Worm (Caenorhabditis elegans) whole organism, L4 larva: Measurements from ENCODE around the gene har-1.

ENCODE experiments used
- F26F4.8 ChIP-seq: fragments of 200-800 bp; sonication (Bioruptor generic); conservative IDR thresholded peaks from 2 replicates; pipeline ENCODE4 v1.3.6; 2022; ENCODE audit warnings: missing genetic modification characterization, missing compliant biosample characterization
- F44E2.7 ChIP-seq: fragments of 200-800 bp; sonication (Bioruptor generic); IDR thresholded peaks from 2 replicates; pipeline ENCODE4 v2.1.2; 2022; ENCODE audit warnings: missing genetic modification characterization, missing compliant biosample characterization
- F49E8.2 ChIP-seq: sonication (generic microtip); optimal IDR thresholded peaks from 2 replicates; lab custom pipeline; 2016; ENCODE audit warnings: missing compliant biosample characterization, mild to moderate bottlenecking, missing genetic modification characterization, borderline replicate concordance
- T20F7.1 ChIP-seq: fragments of 200-800 bp; sonication (Bioruptor generic); optimal IDR thresholded peaks from 2 replicates; lab custom pipeline; 2018; ENCODE audit warnings: mild to moderate bottlenecking, missing genetic modification characterization, missing compliant biosample characterization
- Y105C5A.15 ChIP-seq: fragments of 200-800 bp; sonication (Bioruptor generic); IDR thresholded peaks from 2 replicates; pipeline ENCODE4 v1.3.6; 2022; ENCODE audit warnings: missing genetic modification characterization, missing compliant biosample characterization
- ceh-28 ChIP-seq: fragments of 150-350 bp; optimal IDR thresholded peaks from 2 replicates; lab custom pipeline; 2014; ENCODE audit warnings: missing biosample characterization, missing genetic modification reagents, missing genetic modification characterization
- ceh-44 ChIP-seq: fragments of 200-800 bp; sonication (Bioruptor generic); IDR thresholded peaks from 2 replicates; pipeline ENCODE4 v1.3.6; 2022; ENCODE audit warnings: missing genetic modification reagents, missing genetic modification characterization, missing compliant biosample characterization
- ces-1 ChIP-seq: fragments of 150-350 bp; sonication (generic microtip); optimal IDR thresholded peaks from 4 replicates; lab custom pipeline; 2014; ENCODE audit warnings: missing biosample characterization, missing genetic modification reagents, missing genetic modification characterization
- ctbp-1 ChIP-seq: fragments of 200-800 bp; sonication (Bioruptor generic); IDR thresholded peaks from 2 replicates; pipeline ENCODE4 v1.3.6; 2022; ENCODE audit warnings: missing genetic modification reagents, missing genetic modification characterization, missing compliant biosample characterization
- daf-8 ChIP-seq: fragments of 200-800 bp; sonication (Bioruptor generic); IDR thresholded peaks from 2 replicates; pipeline ENCODE4 v1.3.6; 2022; ENCODE audit warnings: missing genetic modification characterization, missing compliant biosample characterization
- dmd-8 ChIP-seq: fragments of 200-800 bp; sonication (Bioruptor generic); IDR thresholded peaks from 2 replicates; pipeline ENCODE4 v1.3.6; 2022; ENCODE audit warnings: missing genetic modification characterization, missing compliant biosample characterization
- dpl-1 ChIP-seq: fragments of 150-350 bp; optimal IDR thresholded peaks from 2 replicates; lab custom pipeline; 2014; ENCODE audit warnings: missing biosample characterization, missing genetic modification reagents, missing genetic modification characterization
- dve-1 ChIP-seq: sonication (generic microtip); optimal IDR thresholded peaks from 2 replicates; lab custom pipeline; 2017; ENCODE audit warnings: antibody characterized with exemption, mild to moderate bottlenecking, missing genetic modification characterization, missing compliant biosample characterization; ENCODE audit not compliant: insufficient read depth
- egl-27 ChIP-seq: sonication (generic microtip); optimal IDR thresholded peaks from 3 replicates; lab custom pipeline; 2017; ENCODE audit warnings: missing biosample characterization, missing genetic modification reagents, missing genetic modification characterization
- egl-43 ChIP-seq: fragments of 200-800 bp; sonication (Bioruptor generic); IDR thresholded peaks from 2 replicates; pipeline ENCODE4 v1.3.6; 2022; ENCODE audit warnings: missing genetic modification reagents, missing genetic modification characterization, missing compliant biosample characterization
- fkh-10 ChIP-seq: fragments of 150-350 bp; optimal IDR thresholded peaks from 2 replicates; lab custom pipeline; 2014; ENCODE audit warnings: missing biosample characterization, missing genetic modification reagents, missing genetic modification characterization
- hif-1 ChIP-seq, 2 experiments: sonication (generic microtip); optimal IDR thresholded peaks; 2 replicates each; lab custom pipeline; 2016 to 2017; ENCODE audit warnings: missing compliant biosample characterization in 2 of 2, missing genetic modification characterization in 2 of 2, missing genetic modification reagents in 2 of 2, missing genotype in 2 of 2, mild to moderate bottlenecking in 1 of 2
- hlh-11 ChIP-seq: fragments of 200-800 bp; sonication (Bioruptor generic); optimal IDR thresholded peaks from 2 replicates; lab custom pipeline; 2018; ENCODE audit warnings: mild to moderate bottlenecking, missing genetic modification characterization, missing compliant biosample characterization
- hlh-30 ChIP-seq: sonication (generic microtip); optimal IDR thresholded peaks from 2 replicates; lab custom pipeline; 2017; ENCODE audit warnings: antibody characterized with exemption, mild to moderate bottlenecking, missing genetic modification characterization, missing compliant biosample characterization; ENCODE audit not compliant: insufficient read depth
- jun-1 ChIP-seq: fragments of 150-350 bp; optimal IDR thresholded peaks from 2 replicates; lab custom pipeline; 2014; ENCODE audit warnings: missing biosample characterization, missing genetic modification reagents, missing genetic modification characterization
- lin-1 ChIP-seq: fragments of 200-800 bp; sonication (Bioruptor generic); IDR thresholded peaks from 2 replicates; pipeline ENCODE4 v1.3.6; 2022; ENCODE audit warnings: missing genetic modification reagents, missing genetic modification characterization, missing compliant biosample characterization
- lin-13 ChIP-seq: fragments of 150-350 bp; optimal IDR thresholded peaks from 2 replicates; lab custom pipeline; 2014; ENCODE audit warnings: missing biosample characterization, missing genetic modification reagents, missing genetic modification characterization
- lin-38 ChIP-seq: fragments of 200-800 bp; sonication (Bioruptor generic); IDR thresholded peaks from 2 replicates; pipeline ENCODE4 v1.3.6; 2022; ENCODE audit warnings: missing genetic modification reagents, missing genetic modification characterization, missing compliant biosample characterization
- lsy-2 ChIP-seq, 2 experiments: fragments of 150-350 bp in 1 of 2; sonication (generic microtip) in 1 of 2; optimal IDR thresholded peaks; 2 replicates each; lab custom pipeline; 2014 to 2017; ENCODE audit warnings: missing biosample characterization in 2 of 2, missing genetic modification characterization in 2 of 2
- mdl-1 ChIP-seq, 2 experiments: fragments of 150-350 bp in 1 of 2; sonication (generic microtip) in 1 of 2; optimal IDR thresholded peaks; 2 replicates each; lab custom pipeline; 2014 to 2017; ENCODE audit warnings: missing biosample characterization in 2 of 2, missing genetic modification characterization in 2 of 2
- mep-1 ChIP-seq: fragments of 150-350 bp; sonication (generic microtip); optimal IDR thresholded peaks from 3 replicates; lab custom pipeline; 2014; ENCODE audit warnings: missing biosample characterization, missing genetic modification characterization
- mxl-3 ChIP-seq: fragments of 200-800 bp; sonication (Bioruptor generic); optimal IDR thresholded peaks from 2 replicates; lab custom pipeline; 2018; ENCODE audit warnings: mild to moderate bottlenecking, missing genetic modification characterization, missing compliant biosample characterization
- nhr-11 ChIP-seq: fragments of 150-350 bp; optimal IDR thresholded peaks from 2 replicates; lab custom pipeline; 2014; ENCODE audit warnings: missing biosample characterization, missing genetic modification characterization
- nhr-111 ChIP-seq: fragments of 200-800 bp; sonication (Bioruptor generic); optimal IDR thresholded peaks from 2 replicates; lab custom pipeline; 2018; ENCODE audit warnings: mild to moderate bottlenecking, missing genetic modification characterization, missing compliant biosample characterization
- nhr-28 ChIP-seq: fragments of 150-350 bp; optimal IDR thresholded peaks from 2 replicates; lab custom pipeline; 2014; ENCODE audit warnings: missing biosample characterization, missing genetic modification characterization
- nhr-42 ChIP-seq: fragments of 200-800 bp; sonication (Bioruptor generic); IDR thresholded peaks from 2 replicates; pipeline ENCODE4 v1.3.6; 2022; ENCODE audit warnings: missing genetic modification characterization, missing compliant biosample characterization
- php-3 ChIP-seq: fragments of 200-800 bp; sonication (Bioruptor generic); IDR thresholded peaks from 2 replicates; pipeline ENCODE4 v1.3.6; 2022; ENCODE audit warnings: missing genetic modification reagents, missing genetic modification characterization, missing compliant biosample characterization
- rbr-2 ChIP-seq: sonication (generic microtip); optimal IDR thresholded peaks from 2 replicates; lab custom pipeline; 2016; ENCODE audit warnings: missing genotype, missing genetic modification characterization, missing compliant biosample characterization
- set-16 ChIP-seq: fragments of 200-800 bp; sonication (Bioruptor generic); IDR thresholded peaks from 2 replicates; pipeline ENCODE4 v1.3.6; 2022; ENCODE audit warnings: missing genetic modification reagents, missing genetic modification characterization, missing compliant biosample characterization
- tag-97 ChIP-seq: fragments of 200-800 bp; sonication (Bioruptor generic); IDR thresholded peaks from 2 replicates; pipeline ENCODE4 v1.3.6; 2022; ENCODE audit warnings: missing genetic modification characterization, missing compliant biosample characterization
- tra-1 ChIP-seq: fragments of 200-800 bp; sonication (Bioruptor generic); IDR thresholded peaks from 2 replicates; pipeline ENCODE4 v1.3.6; 2022; ENCODE audit warnings: missing genetic modification reagents, missing genetic modification characterization, missing compliant biosample characterization
- unc-39 ChIP-seq: sonication (generic microtip); optimal IDR thresholded peaks from 2 replicates; lab custom pipeline; 2017; ENCODE audit warnings: missing biosample characterization, missing genetic modification characterization
- unc-62 ChIP-seq, 3 experiments: fragments of 150-350 bp in 1 of 3; sonication (generic microtip); optimal IDR thresholded peaks in 2 of 3; peaks in 1 of 3; 1 replicate in 1 of 3; 2 replicates in 2 of 3; lab custom pipeline; 2014 to 2017; ENCODE audit warnings: missing biosample characterization in 3 of 3, missing genetic modification characterization in 3 of 3, missing genetic modification reagents in 3 of 3, missing genotype in 1 of 3
- zag-1 ChIP-seq: fragments of 150-350 bp; optimal IDR thresholded peaks from 2 replicates; lab custom pipeline; 2014; ENCODE audit warnings: missing biosample characterization, missing genetic modification characterization

The har-1 gene

ce11 chrIII:4123900-4124299 lies 28.0 kb upstream of the har-1 start:
- TF ChIP-seq T20F7.1 (GFP tag; lab: Kevin White, UChicago) (no peak), nhr-28 (tag; lab: Kevin White, UChicago) (no peak), daf-8 (GFP tag; lab: Robert Waterston, UW) (no peak), fkh-10 (GFP tag; lab: Kevin White, UChicago) (peak; percentile 54)

- peak; percentile 67 for TF ChIP-seq ces-1 (GFP tag; lab: Kevin White, UChicago)
- no peak for TF ChIP-seq hlh-30 (tag; lab: Kevin White, UChicago)
These were observed 19.9 kb upstream of the har-1 start for ce11 chrIII:4131814-4132555.

- TF ChIP-seq ceh-28 (tag; lab: Kevin White, UChicago): no peak
- TF ChIP-seq set-16 (GFP tag; lab: Robert Waterston, UW): peak; percentile 93
These were observed 17.8 kb upstream of the har-1 start for ce11 chrIII:4134059-4134458.

ce11 chrIII:4137180-4137579 lies 14.7 kb upstream of the har-1 start:
- TF ChIP-seq dve-1: no peak
- peak in 1 of 2 experiments; percentile 66 for TF ChIP-seq unc-62 (GFP tag; optimal IDR thresholded peaks at IDR 0.05 in 1 of 2; lab: Kevin White, UChicago)
- no peak for TF ChIP-seq unc-62 (tag; optimal IDR thresholded peaks at IDR 0.05; lab: Kevin White, UChicago)
- TF ChIP-seq egl-27 (tag; lab: Kevin White, UChicago): no peak

- TF ChIP-seq mxl-3: no peak
- TF ChIP-seq lin-13: no peak
- TF ChIP-seq tag-97 (GFP tag; lab: Robert Waterston, UW): no peak
- no peak for TF ChIP-seq nhr-11 (tag; lab: Kevin White, UChicago)
- no peak for TF ChIP-seq F49E8.2 (tag; lab: Kevin White, UChicago)
- TF ChIP-seq unc-39 (tag; lab: Kevin White, UChicago): no peak
- no peak for TF ChIP-seq dmd-8 (GFP tag; lab: Robert Waterston, UW)
- no peak for TF ChIP-seq fkh-10 (GFP tag; lab: Kevin White, UChicago)
- TF ChIP-seq lin-1: no peak
- TF ChIP-seq ceh-44 (GFP tag; lab: Robert Waterston, UW): no peak
- no peak for TF ChIP-seq zag-1 (tag; lab: Kevin White, UChicago)
- TF ChIP-seq egl-43 (GFP tag; lab: Robert Waterston, UW): no peak
- TF ChIP-seq php-3 (GFP tag; lab: Robert Waterston, UW): no peak
- TF ChIP-seq Y105C5A.15: no peak
- no peak for TF ChIP-seq lin-38 (GFP tag; lab: Robert Waterston, UW)
- no peak for TF ChIP-seq F44E2.7 (GFP tag; lab: Robert Waterston, UW)
- no peak for TF ChIP-seq nhr-42 (GFP tag; lab: Robert Waterston, UW)
These were observed 8.7 kb upstream of the har-1 start for ce11 chrIII:4143170-4143569.

ce11 chrIII:4150919-4151318 lies 935 bp upstream of the har-1 start:
- TF ChIP-seq F26F4.8 (GFP tag; lab: Robert Waterston, UW) (no peak), tra-1 (GFP tag; lab: Robert Waterston, UW) (no peak), hlh-11 (tag; lab: Kevin White, UChicago) (peak; percentile 79), egl-27 (tag; lab: Kevin White, UChicago) (no peak), mxl-3 (no peak), mep-1 (tag; lab: Kevin White, UChicago) (peak; percentile 69), nhr-111 (GFP tag; lab: Kevin White, UChicago) (no peak), jun-1 (tag; lab: Kevin White, UChicago) (peak; percentile 16), daf-8 (GFP tag; lab: Robert Waterston, UW) (no peak), mdl-1 (tag; optimal IDR thresholded peaks at IDR 0.05; lab: Kevin White, UChicago) (peak in 1 of 2 experiments; percentile 59), lsy-2 (tag; optimal IDR thresholded peaks at IDR 0.05; lab: Kevin White, UChicago) (peak; percentile 88 to 99), ctbp-1 (GFP tag; lab: Robert Waterston, UW) (peak; percentile 48; the same call in 1 of the 2 replicates), lin-13 (peak; percentile 4), dve-1 (no peak), lin-38 (GFP tag; lab: Robert Waterston, UW) (peak; percentile 64), nhr-28 (tag; lab: Kevin White, UChicago) (peak; percentile 68), hif-1 (tag; optimal IDR thresholded peaks at IDR 0.05; lab: Kevin White, UChicago) (peak in 1 of 2 experiments; percentile 26), dpl-1 (GFP tag; lab: Kevin White, UChicago) (peak; percentile 97), T20F7.1 (GFP tag; lab: Kevin White, UChicago) (peak; percentile 53), rbr-2 (peak; percentile 5)
